Worm (Caenorhabditis elegans) whole organism, L4/young adult: ENCODE measurements around the gene T28D6.6.

Experiments used
- dao-5 ChIP-seq: sonication (generic microtip); optimal IDR thresholded peaks from 2 replicates; lab custom pipeline; 2016; ENCODE audit warnings: missing genotype, missing genetic modification characterization, moderate library complexity, missing compliant biosample characterization
- him-1 ChIP-seq: sonication (generic microtip); optimal IDR thresholded peaks from 2 replicates; lab custom pipeline; 2016; ENCODE audit warnings: missing genotype, missing genetic modification reagents, missing genetic modification characterization, missing compliant biosample characterization

DNA sequence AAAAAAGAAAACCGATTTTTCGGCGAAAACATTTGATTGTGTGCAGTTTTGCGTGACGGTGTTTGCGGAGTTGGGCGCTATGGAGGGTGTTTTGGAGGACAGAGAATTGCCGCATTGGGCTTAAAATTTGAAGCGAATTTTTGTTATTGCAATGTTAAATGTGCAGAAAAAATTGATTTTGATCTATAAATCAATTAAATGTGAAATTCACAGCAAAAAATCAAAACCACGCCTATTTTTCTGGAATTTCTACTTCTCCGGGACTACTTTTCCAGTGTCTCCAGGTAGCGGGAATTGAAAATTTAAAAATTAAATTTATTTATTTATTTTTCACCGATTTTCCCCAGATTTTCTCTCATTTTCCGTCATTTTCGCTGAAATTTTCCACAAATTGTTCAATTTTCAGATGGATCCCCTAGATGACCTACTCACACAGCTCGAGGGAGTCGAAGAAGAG, 25.7 kb downstream of the T28D6.6 start, which contains the start of gene mcm-10:
- TF ChIP-seq dao-5 (tag; lab: Kevin White, UChicago) (no peak), him-1 (peak; percentile 31)
